Worm (Caenorhabditis elegans): ENCODE results near the gene str-84.

The str-84 gene

DNA sequence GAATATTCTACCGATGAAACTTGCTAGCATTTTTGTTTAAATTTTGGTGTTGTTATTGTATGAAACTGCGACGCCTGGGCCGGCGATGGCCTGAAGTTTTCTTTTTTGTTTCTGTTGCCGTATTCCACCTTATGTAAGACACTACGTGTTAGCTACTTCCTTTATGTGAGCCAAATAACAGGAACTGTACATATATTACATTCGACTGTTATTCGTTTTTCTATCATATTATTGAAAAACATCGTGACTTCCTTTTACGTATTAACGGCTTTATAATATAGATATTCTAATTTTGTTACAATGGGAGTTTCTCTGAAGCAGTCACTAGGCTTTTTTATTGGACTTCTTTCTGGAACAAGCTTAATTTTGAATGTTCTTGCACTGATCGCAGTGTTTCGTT lies 24.5 kb upstream of the str-84 start, which contains the start of gene srx-3:
Gene srx-3 (plus strand): TSS at position 301 of the 400 bp plus-strand sequence.
- TF ChIP-seq hlh-8 (tag; optimal IDR thresholded peaks at IDR 0.05) (no peak), ceh-14 (tag; optimal IDR thresholded peaks at IDR 0.05) (no peak), syd-9 (tag; optimal IDR thresholded peaks at IDR 0.05) (no peak)

DNA sequence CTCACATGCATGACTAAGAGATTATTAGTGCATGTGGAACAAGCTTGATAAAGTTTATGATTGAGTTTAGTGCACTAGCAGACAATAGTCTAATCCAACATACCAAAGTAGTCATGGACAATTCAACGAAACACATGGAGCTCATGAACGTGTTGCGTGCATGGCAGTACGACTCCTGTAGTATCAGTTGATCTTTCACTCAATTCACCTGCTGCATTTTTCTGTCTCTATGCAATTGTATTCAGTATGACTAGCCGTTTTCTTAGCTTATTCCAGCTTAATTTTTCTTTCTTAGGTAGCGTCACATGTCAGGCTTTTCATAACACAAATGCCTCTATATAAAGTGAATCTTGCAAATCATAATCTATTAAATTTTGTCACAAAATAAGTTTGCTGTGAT lies 22.5 kb upstream of the str-84 start, which contains the start of gene srx-1:
Gene srx-1 (plus strand): TSS at position 382 of the 400 bp plus-strand sequence.
- TF ChIP-seq ceh-2 (tag; optimal IDR thresholded peaks at IDR 0.05) = no peak
- TF ChIP-seq hlh-6 (tag; optimal IDR thresholded peaks at IDR 0.05) = no peak

ce11 chrV:9001175-9001574 lies 20.4 kb upstream of the str-84 start, which contains the start of gene F59E11.2:
F59E11.2 (plus strand) TSS chrV:9001475.
- TF ChIP-seq pros-1 (tag; optimal IDR thresholded peaks at IDR 0.05) = no peak
- no peak for TF ChIP-seq madf-2 (tag; optimal IDR thresholded peaks at IDR 0.05)
- no peak for TF ChIP-seq ceh-18 (tag; optimal IDR thresholded peaks at IDR 0.05)
- TF ChIP-seq ceh-31 (tag; optimal IDR thresholded peaks at IDR 0.05) = no peak
- TF ChIP-seq nhr-11 (tag; optimal IDR thresholded peaks at IDR 0.05) = no peak
- TF ChIP-seq ceh-34 (tag; optimal IDR thresholded peaks at IDR 0.05) = no peak
- no peak for TF ChIP-seq che-1 (tag; optimal IDR thresholded peaks at IDR 0.05)
- no peak for TF ChIP-seq sox-2 (GFP tag; IDR thresholded peaks at IDR 0.05)
- TF ChIP-seq pqm-1 (tag; optimal IDR thresholded peaks at IDR 0.05) = no peak
- TF ChIP-seq hlh-15 (tag; optimal IDR thresholded peaks at IDR 0.05) = no peak
- TF ChIP-seq ceh-19 (GFP tag; optimal IDR thresholded peaks at IDR 0.05) = no peak
- TF ChIP-seq K09A11.1 (tag; optimal IDR thresholded peaks at IDR 0.05; ENCODE audit: insufficient read depth) = no peak
- TF ChIP-seq pat-9 (tag; optimal IDR thresholded peaks at IDR 0.05) = no peak
- TF ChIP-seq unc-86 (tag; optimal IDR thresholded peaks at IDR 0.05) = no peak

DNA sequence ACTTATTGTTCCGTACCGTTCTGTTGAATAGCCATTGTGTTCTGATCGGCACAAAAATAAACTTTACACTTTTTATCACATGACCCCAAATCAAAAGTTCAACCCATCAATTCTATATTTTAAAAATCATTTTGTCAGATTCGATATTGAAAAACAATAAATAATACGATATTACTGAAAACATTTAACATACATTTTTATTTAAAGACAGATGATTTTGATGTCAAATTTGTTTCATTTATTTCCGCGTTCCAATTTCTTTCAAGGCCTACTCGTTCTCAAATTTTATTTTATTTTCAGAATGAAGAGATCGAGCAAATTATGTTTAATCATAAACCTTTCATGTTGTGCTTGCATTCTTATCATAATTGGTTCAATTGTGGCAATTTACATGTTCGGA lies 14.1 kb upstream of the str-84 start, which contains the start of gene F59E11.5:
Gene F59E11.5 (plus strand): TSS at position 301 of the 400 bp plus-strand sequence.
- TF ChIP-seq zip-5 (tag; optimal IDR thresholded peaks at IDR 0.05) (no peak), sdc-2 (tag; optimal IDR thresholded peaks at IDR 0.05) (no peak), sox-4 (tag; optimal IDR thresholded peaks at IDR 0.05) (no peak), K02D7.2 (tag; optimal IDR thresholded peaks at IDR 0.05) (no peak), pha-2 (tag; optimal IDR thresholded peaks at IDR 0.05) (no peak), ceh-48 (tag; optimal IDR thresholded peaks at IDR 0.05) (no peak), ref-2 (tag; optimal IDR thresholded peaks at IDR 0.05) (no peak), elt-2 (tag; optimal IDR thresholded peaks at IDR 0.05) (no peak), ceh-19 (GFP tag; optimal IDR thresholded peaks at IDR 0.05) (no peak), unc-42 (tag; optimal IDR thresholded peaks at IDR 0.05) (no peak), hlh-30 (tag; optimal IDR thresholded peaks at IDR 0.05; ENCODE audit: insufficient read depth) (no peak), syd-9 (tag; optimal IDR thresholded peaks at IDR 0.05) (no peak), hlh-8 (tag; optimal IDR thresholded peaks at IDR 0.05) (no peak), ceh-34 (tag; optimal IDR thresholded peaks at IDR 0.05) (no peak), npax-4 (tag; optimal IDR thresholded peaks at IDR 0.05) (no peak), pha-4 (tag; optimal IDR thresholded peaks at IDR 0.05) (no peak), hlh-15 (tag; optimal IDR thresholded peaks at IDR 0.05) (no peak)

DNA sequence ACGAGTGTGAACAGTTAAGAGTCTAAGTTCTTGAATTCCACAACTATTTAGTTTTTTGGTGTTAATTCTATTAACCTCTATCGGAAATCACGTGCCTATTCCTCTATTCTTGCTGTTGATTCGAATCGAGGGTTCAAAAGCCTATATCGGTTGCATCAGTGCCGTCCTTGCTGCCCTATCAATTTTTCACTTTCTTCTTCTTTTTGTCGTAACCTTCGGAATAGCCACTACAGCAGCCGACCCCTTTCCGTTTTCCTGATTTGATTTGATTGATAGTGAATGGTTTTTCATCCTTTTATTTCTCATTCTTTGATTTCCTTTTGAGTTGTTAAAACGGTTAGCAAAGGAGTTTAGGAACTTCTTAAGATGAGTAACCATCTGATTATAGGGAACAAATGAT lies 13.5 kb upstream of the str-84 start:
- TF ChIP-seq pax-1 (tag; optimal IDR thresholded peaks at IDR 0.05) = no peak
- no peak for TF ChIP-seq zip-5 (tag; optimal IDR thresholded peaks at IDR 0.05)
- no peak for TF ChIP-seq ceh-9 (tag; optimal IDR thresholded peaks at IDR 0.05)
- no peak for TF ChIP-seq fax-1 (tag; optimal IDR thresholded peaks at IDR 0.05)
- TF ChIP-seq eyg-1 (tag; optimal IDR thresholded peaks at IDR 0.05) = no peak
- TF ChIP-seq F13H6.1 (tag; optimal IDR thresholded peaks at IDR 0.05) = no peak
- no peak for TF ChIP-seq unc-86 (tag; optimal IDR thresholded peaks at IDR 0.05)
- no peak for TF ChIP-seq dve-1 (tag; optimal IDR thresholded peaks at IDR 0.05)
- no peak for TF ChIP-seq Y22D7AL.16 (tag; optimal IDR thresholded peaks at IDR 0.05)
- no peak for TF ChIP-seq unc-42 (tag; optimal IDR thresholded peaks at IDR 0.05)
- no peak for TF ChIP-seq C08G9.2 (tag; optimal IDR thresholded peaks at IDR 0.05)
- no peak for TF ChIP-seq dmd-4 (tag; optimal IDR thresholded peaks at IDR 0.05; ENCODE audit: borderline replicate concordance)
- no peak for TF ChIP-seq lin-11 (tag; optimal IDR thresholded peaks at IDR 0.05)
- TF ChIP-seq pha-2 (tag; optimal IDR thresholded peaks at IDR 0.05) = no peak
- TF ChIP-seq C38D4.7 (GFP tag; optimal IDR thresholded peaks at IDR 0.05) = no peak
- TF ChIP-seq hlh-6 (tag; optimal IDR thresholded peaks at IDR 0.05) = no peak
- no peak for TF ChIP-seq hlh-8 (tag; optimal IDR thresholded peaks at IDR 0.05)
- no peak for TF ChIP-seq syd-9 (tag; optimal IDR thresholded peaks at IDR 0.05)
- no peak for TF ChIP-seq ceh-2 (tag; optimal IDR thresholded peaks at IDR 0.05)

Measured in whole organism, late embryonic.